Worm (Caenorhabditis elegans) whole organism, L4 larva: ENCODE results near the gene fbxc-51.

Experiments used
- dpl-1 ChIP-seq: fragments of 150-350 bp; optimal IDR thresholded peaks from 2 replicates; lab custom pipeline; 2014; ENCODE audit warnings: missing biosample characterization, missing genetic modification reagents, missing genetic modification characterization
- mdl-1 ChIP-seq, 2 experiments: fragments of 150-350 bp in 1 of 2; sonication (generic microtip) in 1 of 2; optimal IDR thresholded peaks; 2 replicates each; lab custom pipeline; 2014 to 2017; ENCODE audit warnings: missing biosample characterization in 2 of 2, missing genetic modification characterization in 2 of 2
- pqm-1 ChIP-seq: sonication (generic microtip); optimal IDR thresholded peaks from 2 replicates; lab custom pipeline; 2017; ENCODE audit warnings: missing biosample characterization, missing genetic modification characterization

DNA sequence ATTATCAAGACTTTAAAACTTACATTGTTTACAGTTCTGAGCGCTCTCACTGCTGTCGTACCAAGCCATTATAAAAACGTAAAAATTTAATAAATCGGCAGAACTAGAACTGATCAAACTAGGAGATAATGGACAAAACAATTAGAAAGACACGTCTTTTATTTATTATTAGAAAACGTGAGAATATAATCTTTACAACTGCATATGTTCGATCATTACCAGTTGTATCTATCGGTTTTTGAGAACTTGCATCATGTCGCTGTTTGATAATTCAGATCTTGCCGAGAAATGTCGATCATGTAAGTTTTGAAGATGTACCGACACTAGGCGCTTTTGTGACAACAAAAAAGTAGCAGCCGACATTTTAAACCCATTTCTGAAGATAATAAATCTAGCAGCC lies 23.0 kb upstream of the fbxc-51 start, which contains the start of gene F28A10.7:
- no peak for TF ChIP-seq mdl-1 (tag; optimal IDR thresholded peaks at IDR 0.05; lab: Kevin White, UChicago)
- TF ChIP-seq pqm-1 (tag; lab: Kevin White, UChicago), result no peak
- no peak for TF ChIP-seq dpl-1
